Worm (Caenorhabditis elegans) whole organism, late embryonic: ENCODE measurements around the gene Y38H6C.23.

ENCODE experiments used
- T23F11.4 ChIP-seq: fragments of 200-800 bp; sonication (Bioruptor generic); optimal IDR thresholded peaks from 2 replicates; lab custom pipeline; 2018; ENCODE audit warnings: mild to moderate bottlenecking, missing genetic modification characterization, missing compliant biosample characterization
- ama-1 ChIP-seq: fragments of 150-350 bp; optimal IDR thresholded peaks from 2 replicates; lab custom pipeline; 2014
- ceh-30 ChIP-seq: fragments of 150-350 bp; optimal IDR thresholded peaks from 2 replicates; lab custom pipeline; 2014; ENCODE audit warnings: missing biosample characterization, missing genetic modification characterization
- nhr-232 ChIP-seq: sonication (generic microtip); optimal IDR thresholded peaks from 2 replicates; lab custom pipeline; 2016; ENCODE audit warnings: missing genetic modification characterization, missing compliant biosample characterization

ce11 chrV:20580511-20581040 is 24.4 kb upstream of the Y38H6C.23 start, which contains the start of gene F26F2.7:
- TF ChIP-seq ama-1 (lab: Kevin White, UChicago) (no peak), ceh-30 (tag; lab: Kevin White, UChicago) (peak; percentile 34), nhr-232 (tag; lab: Kevin White, UChicago) (no peak), T23F11.4 (GFP tag; lab: Kevin White, UChicago) (no peak)
